Fruit fly (Drosophila melanogaster) whole organism, adult: ENCODE results near the gene HLH3B.

ENCODE experiments used
- CG1620 ChIP-seq: fragments of 200-800 bp; sonication (Bioruptor generic); optimal IDR thresholded peaks from 2 replicates; lab custom pipeline; 2016; ENCODE audit warnings: missing biosample characterization, missing genetic modification characterization
- Hr96 ChIP-seq: fragments of 200-800 bp; sonication (Bioruptor generic); optimal IDR thresholded peaks from 2 replicates; lab custom pipeline; 2016; ENCODE audit warnings: missing biosample characterization, missing genetic modification characterization
- ovo ChIP-seq: fragments of 200-800 bp; sonication (Bioruptor generic); optimal IDR thresholded peaks from 2 replicates; lab custom pipeline; 2016; ENCODE audit warnings: missing biosample characterization, missing genetic modification characterization

DNA sequence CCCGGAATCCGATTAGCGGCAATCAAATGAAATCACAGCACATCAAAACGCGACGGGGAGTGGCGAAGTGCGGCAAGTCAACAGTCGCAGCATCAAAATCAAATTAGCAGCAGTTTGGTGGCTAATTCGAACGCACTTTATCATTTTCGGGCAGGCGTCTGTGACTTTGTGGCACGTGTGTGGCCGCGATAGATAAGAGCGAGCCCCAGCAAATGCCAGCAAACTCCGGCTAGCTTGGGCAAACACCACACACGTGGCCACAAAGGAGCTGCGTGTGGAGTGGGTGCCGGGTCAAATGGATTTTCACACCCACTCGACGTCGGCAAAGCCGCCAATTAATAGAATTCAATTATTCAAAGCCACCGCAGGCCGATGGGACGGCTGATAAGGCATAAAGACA is 2.4 kb upstream of the HLH3B start:
- TF ChIP-seq ovo (GFP tag; lab: Kevin White, UChicago) (no peak), CG1620 (no peak), Hr96 (no peak)
